Worm (Caenorhabditis elegans) whole organism, L3 larva: Measurements from ENCODE around the gene Y59E9AL.8.

Source experiments
- R02D3.7 ChIP-seq: fragments of 150-350 bp; optimal IDR thresholded peaks from 2 replicates; lab custom pipeline; 2014; ENCODE audit warnings: missing biosample characterization, missing genetic modification characterization
- ZK546.5 ChIP-seq: sonication (generic microtip); optimal IDR thresholded peaks from 2 replicates; lab custom pipeline; 2017; ENCODE audit warnings: missing biosample characterization, missing genetic modification characterization
- aly-2 ChIP-seq: fragments of 150-350 bp; optimal IDR thresholded peaks from 2 replicates; lab custom pipeline; 2014; ENCODE audit warnings: missing biosample characterization, missing genetic modification characterization
- ama-1 ChIP-seq: fragments of 150-350 bp; optimal IDR thresholded peaks from 2 replicates; lab custom pipeline; 2018
- ceh-16 ChIP-seq: sonication (generic microtip); optimal IDR thresholded peaks from 2 replicates; lab custom pipeline; 2017; ENCODE audit warnings: missing biosample characterization, missing genetic modification characterization
- ceh-28 ChIP-seq: fragments of 150-350 bp; optimal IDR thresholded peaks from 2 replicates; lab custom pipeline; 2014; ENCODE audit warnings: missing biosample characterization, missing genetic modification reagents, missing genetic modification characterization
- ceh-82 ChIP-seq: fragments of 150-350 bp; optimal IDR thresholded peaks from 2 replicates; lab custom pipeline; 2014; ENCODE audit warnings: missing biosample characterization, missing genetic modification characterization
- ceh-9 ChIP-seq: sonication (generic microtip); optimal IDR thresholded peaks from 2 replicates; lab custom pipeline; 2018; ENCODE audit warnings: missing biosample characterization, missing genetic modification characterization
- daf-12 ChIP-seq: fragments of 150-350 bp; optimal IDR thresholded peaks from 2 replicates; lab custom pipeline; 2014; ENCODE audit warnings: missing biosample characterization, missing genetic modification reagents, missing genetic modification characterization
- egl-27 ChIP-seq: sonication (generic microtip); optimal IDR thresholded peaks from 4 replicates; lab custom pipeline; 2017; ENCODE audit warnings: missing biosample characterization, missing genetic modification reagents, missing genetic modification characterization
- egl-5 ChIP-seq: fragments of 150-350 bp; optimal IDR thresholded peaks from 2 replicates; lab custom pipeline; 2017; ENCODE audit warnings: missing biosample characterization, missing genetic modification reagents, missing genetic modification characterization, inconsistent platforms
- elt-1 ChIP-seq: fragments of 150-350 bp; optimal IDR thresholded peaks from 2 replicates; lab custom pipeline; 2014; ENCODE audit warnings: missing biosample characterization, missing genetic modification characterization
- elt-2 ChIP-seq: sonication (generic microtip); optimal IDR thresholded peaks from 2 replicates; lab custom pipeline; 2016; ENCODE audit warnings: missing genetic modification reagents, mild to moderate bottlenecking, missing genetic modification characterization, missing compliant biosample characterization
- elt-3 ChIP-seq, 3 experiments: fragments of 150-350 bp in 1 of 3; sonication (generic microtip) in 2 of 3; optimal IDR thresholded peaks; 2 replicates in 2 of 3; 4 replicates in 1 of 3; lab custom pipeline; 2014 to 2017; ENCODE audit warnings: missing biosample characterization in 3 of 3, missing genetic modification characterization in 3 of 3
- eor-1 ChIP-seq, 2 experiments: fragments of 150-350 bp; optimal IDR thresholded peaks; 2 replicates each; lab custom pipeline; 2014 to 2018; ENCODE audit warnings: missing biosample characterization in 2 of 2, missing genetic modification characterization in 2 of 2
- fkh-10 ChIP-seq: sonication (generic microtip); optimal IDR thresholded peaks from 2 replicates; lab custom pipeline; 2017; ENCODE audit warnings: missing biosample characterization, missing genetic modification reagents, missing genetic modification characterization
- fkh-2 ChIP-seq: fragments of 150-350 bp; optimal IDR thresholded peaks from 2 replicates; lab custom pipeline; 2014; ENCODE audit warnings: missing biosample characterization, missing genetic modification reagents, missing genetic modification characterization
- fos-1 ChIP-seq: fragments of 150-350 bp; optimal IDR thresholded peaks from 2 replicates; lab custom pipeline; 2014; ENCODE audit warnings: missing biosample characterization, missing genetic modification characterization
- hmg-11 ChIP-seq: sonication (generic microtip); optimal IDR thresholded peaks from 2 replicates; lab custom pipeline; 2016; ENCODE audit warnings: missing genetic modification characterization, missing compliant biosample characterization
- jun-1 ChIP-seq: fragments of 150-350 bp; optimal IDR thresholded peaks from 2 replicates; lab custom pipeline; 2014; ENCODE audit warnings: missing biosample characterization, missing genetic modification reagents, missing genetic modification characterization
- lin-15B ChIP-seq: fragments of 150-350 bp; optimal IDR thresholded peaks from 2 replicates; lab custom pipeline; 2014; ENCODE audit warnings: missing biosample characterization, missing genetic modification characterization
- lin-39 ChIP-seq: fragments of 150-350 bp; optimal IDR thresholded peaks from 2 replicates; lab custom pipeline; 2018; ENCODE audit warnings: missing biosample characterization, missing genetic modification reagents, missing genetic modification characterization
- lsy-12 ChIP-seq: sonication (generic microtip); optimal IDR thresholded peaks from 2 replicates; lab custom pipeline; 2016; ENCODE audit warnings: mild to moderate bottlenecking, missing genetic modification characterization, missing compliant biosample characterization
- mdl-1 ChIP-seq: fragments of 150-350 bp; optimal IDR thresholded peaks from 2 replicates; lab custom pipeline; 2014; ENCODE audit warnings: missing biosample characterization, missing genetic modification characterization
- mml-1 ChIP-seq: fragments of 150-350 bp; sonication (generic microtip); optimal IDR thresholded peaks from 3 replicates; lab custom pipeline; 2014; ENCODE audit warnings: missing biosample characterization, missing genetic modification characterization
- nfya-1 ChIP-seq: sonication (generic microtip); optimal IDR thresholded peaks from 2 replicates; lab custom pipeline; 2017; ENCODE audit warnings: missing genetic modification characterization, mild to moderate bottlenecking, missing compliant biosample characterization, antibody characterized with exemption, moderate library complexity; ENCODE audit not compliant: insufficient read depth
- nhr-11 ChIP-seq: fragments of 150-350 bp; optimal IDR thresholded peaks from 2 replicates; lab custom pipeline; 2014; ENCODE audit warnings: missing biosample characterization, missing genetic modification characterization
- nhr-12 ChIP-seq: fragments of 150-350 bp; optimal IDR thresholded peaks from 2 replicates; lab custom pipeline; 2014; ENCODE audit warnings: missing biosample characterization, missing genetic modification characterization
- nhr-23 ChIP-seq: fragments of 150-350 bp; optimal IDR thresholded peaks from 2 replicates; lab custom pipeline; 2014; ENCODE audit warnings: missing biosample characterization, missing genetic modification reagents, missing genetic modification characterization
- nhr-237 ChIP-seq: fragments of 150-350 bp; optimal IDR thresholded peaks from 2 replicates; lab custom pipeline; 2014; ENCODE audit warnings: missing biosample characterization, missing genetic modification characterization
- nhr-25 ChIP-seq: sonication (generic microtip); optimal IDR thresholded peaks from 2 replicates; lab custom pipeline; 2017; ENCODE audit warnings: missing biosample characterization, missing genetic modification characterization
- nhr-28 ChIP-seq: fragments of 150-350 bp; optimal IDR thresholded peaks from 2 replicates; lab custom pipeline; 2014; ENCODE audit warnings: missing biosample characterization, missing genetic modification characterization
- nhr-43 ChIP-seq: sonication (generic microtip); optimal IDR thresholded peaks from 2 replicates; lab custom pipeline; 2016; ENCODE audit warnings: mild to moderate bottlenecking, missing genetic modification characterization, missing compliant biosample characterization; ENCODE audit not compliant: poor library complexity, severe bottlenecking
- nhr-67 ChIP-seq: fragments of 150-350 bp; optimal IDR thresholded peaks from 2 replicates; lab custom pipeline; 2014; ENCODE audit warnings: missing biosample characterization, missing genetic modification characterization
- nhr-76 ChIP-seq: fragments of 150-350 bp; sonication (generic microtip); optimal IDR thresholded peaks from 5 replicates; lab custom pipeline; 2014; ENCODE audit warnings: missing biosample characterization, missing genetic modification characterization
- nhr-77 ChIP-seq: fragments of 150-350 bp; optimal IDR thresholded peaks from 2 replicates; lab custom pipeline; 2014; ENCODE audit warnings: missing biosample characterization, missing genetic modification characterization
- pha-4 ChIP-seq: fragments of 150-350 bp; optimal IDR thresholded peaks from 2 replicates; lab custom pipeline; 2014; ENCODE audit warnings: missing biosample characterization, missing genetic modification reagents, missing genetic modification characterization
- pqm-1 ChIP-seq: fragments of 150-350 bp; optimal IDR thresholded peaks from 2 replicates; lab custom pipeline; 2017; ENCODE audit warnings: missing biosample characterization, missing genetic modification characterization, inconsistent platforms
- sea-2 ChIP-seq: fragments of 150-350 bp; sonication (generic microtip); optimal IDR thresholded peaks from 4 replicates; lab custom pipeline; 2014; ENCODE audit warnings: missing biosample characterization, missing genetic modification reagents, missing genetic modification characterization
- skn-1 ChIP-seq: fragments of 150-350 bp; optimal IDR thresholded peaks from 2 replicates; lab custom pipeline; 2014; ENCODE audit warnings: missing biosample characterization, missing genetic modification characterization
- snpc-4 ChIP-seq: fragments of 150-350 bp; optimal IDR thresholded peaks from 2 replicates; lab custom pipeline; 2014; ENCODE audit warnings: missing biosample characterization, missing genetic modification characterization
- tbx-2 ChIP-seq: sonication (generic microtip); optimal IDR thresholded peaks from 2 replicates; lab custom pipeline; 2016; ENCODE audit warnings: mild to moderate bottlenecking, missing genetic modification characterization, missing compliant biosample characterization
- unc-39 ChIP-seq: sonication (generic microtip); optimal IDR thresholded peaks from 4 replicates; lab custom pipeline; 2017; ENCODE audit warnings: missing biosample characterization, missing genetic modification characterization
- unc-62 ChIP-seq: fragments of 150-350 bp; sonication (generic microtip); optimal IDR thresholded peaks from 4 replicates; lab custom pipeline; 2014; ENCODE audit warnings: missing biosample characterization, missing genetic modification reagents, missing genetic modification characterization
- zag-1 ChIP-seq: fragments of 150-350 bp; optimal IDR thresholded peaks from 2 replicates; lab custom pipeline; 2014; ENCODE audit warnings: missing biosample characterization, missing genetic modification characterization
- ztf-11 ChIP-seq: fragments of 150-350 bp; optimal IDR thresholded peaks from 2 replicates; lab custom pipeline; 2014; ENCODE audit warnings: missing biosample characterization, missing genetic modification characterization
- ztf-4 ChIP-seq: fragments of 150-350 bp; optimal IDR thresholded peaks from 2 replicates; lab custom pipeline; 2014; ENCODE audit warnings: missing biosample characterization, missing genetic modification characterization

The Y59E9AL.8 gene

DNA sequence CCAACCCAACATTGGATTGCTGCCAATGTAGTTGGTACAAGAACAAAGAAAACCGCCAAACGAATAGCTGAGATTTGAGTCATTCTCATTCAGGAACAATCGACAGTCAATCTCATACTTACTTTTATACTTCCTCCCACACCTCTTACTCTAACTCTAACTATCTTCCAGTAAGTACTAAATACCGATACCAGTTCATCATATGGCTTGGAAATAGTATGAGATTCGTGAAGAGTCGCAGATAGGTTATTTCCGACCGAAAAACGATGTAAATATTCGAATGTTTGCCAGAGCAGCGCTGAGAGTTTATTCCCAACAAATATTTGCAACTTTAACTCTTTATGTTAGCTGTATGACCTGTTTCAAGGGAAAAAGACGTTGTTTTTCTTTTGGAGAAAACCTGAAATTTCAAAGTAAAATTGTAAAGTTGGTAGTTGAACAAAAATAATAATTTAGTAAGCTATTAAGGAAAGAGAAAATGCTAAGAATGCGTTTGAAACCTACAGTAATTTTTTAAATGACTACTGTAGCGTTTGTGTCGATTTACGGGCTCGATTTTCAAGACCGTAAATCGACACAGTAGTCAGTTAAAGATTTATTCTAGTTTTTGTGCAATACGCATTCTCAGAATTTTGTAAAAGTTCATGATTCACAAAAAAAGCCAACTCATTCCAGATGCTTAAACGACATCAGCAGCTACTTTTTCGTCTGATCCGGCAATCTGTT is 37.5 kb downstream of the Y59E9AL.8 start, which contains the start of the genes W03F8.6 and mtrf-1L:
W03F8.6 (minus strand) TSS at position 101 of the 726 bp plus-strand sequence.
mtrf-1L (plus strand) TSS at position 676 of the 726 bp plus-strand sequence.
- TF ChIP-seq pha-4 (tag; lab: Kevin White, UChicago) (peak; percentile 70), ztf-11 (tag; lab: Kevin White, UChicago) (no peak)

DNA sequence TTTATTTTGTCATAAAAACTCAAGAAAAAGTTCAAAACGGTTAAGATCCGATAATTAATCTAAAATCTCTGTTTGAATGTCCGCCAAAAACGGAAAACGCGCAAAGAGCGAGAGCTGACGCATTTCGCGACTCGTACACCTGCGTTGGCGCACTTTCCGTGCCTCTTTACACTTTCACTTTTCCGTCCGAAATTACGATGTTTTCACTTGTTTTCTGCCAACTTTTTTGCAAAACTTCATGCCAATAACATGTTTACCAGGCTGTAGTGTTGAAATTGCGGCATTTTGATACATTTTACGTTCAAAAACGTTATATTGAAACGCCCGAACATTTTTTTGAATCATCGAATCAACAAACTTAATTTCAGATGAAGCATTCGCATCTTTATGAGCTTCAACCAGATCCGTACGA is 40.4 kb downstream of the Y59E9AL.8 start, which contains the start of gene W03F8.4:
W03F8.4 (plus strand) TSS at position 369 of the 412 bp plus-strand sequence.
- peak in 1 of 3 experiments; percentile 49 for TF ChIP-seq elt-3 (tag; optimal IDR thresholded peaks at IDR 0.05; lab: Kevin White, UChicago)
- TF ChIP-seq lsy-12 = peak; percentile 91
- TF ChIP-seq R02D3.7 (tag; lab: Kevin White, UChicago) = peak; percentile 88
- TF ChIP-seq ama-1 = peak; percentile 53
- TF ChIP-seq nhr-23 = peak; percentile 97
- TF ChIP-seq unc-39 (tag; lab: Kevin White, UChicago) = no peak
- peak; percentile 28 for TF ChIP-seq aly-2 (tag; lab: Kevin White, UChicago)
- no peak for TF ChIP-seq ztf-11 (tag; lab: Kevin White, UChicago)
- peak; percentile 93 for TF ChIP-seq snpc-4 (tag; lab: Kevin White, UChicago)
- TF ChIP-seq nhr-77 (tag; lab: Kevin White, UChicago) = peak; percentile 74
- no peak for TF ChIP-seq nhr-28 (tag; lab: Kevin White, UChicago)
- no peak for TF ChIP-seq sea-2
- TF ChIP-seq eor-1 (tag; optimal IDR thresholded peaks at IDR 0.05; lab: Kevin White, UChicago) = no peak
- no peak for TF ChIP-seq nhr-67 (tag; lab: Kevin White, UChicago)
- peak; percentile 42 for TF ChIP-seq pqm-1
- TF ChIP-seq egl-27 (tag; lab: Kevin White, UChicago) = peak; percentile 24
- TF ChIP-seq fkh-10 (GFP tag; lab: Kevin White, UChicago) = no peak
- peak; percentile 94 for TF ChIP-seq pha-4 (tag; lab: Kevin White, UChicago)
- TF ChIP-seq elt-1 = peak; percentile 69
- TF ChIP-seq ceh-82 (tag; lab: Kevin White, UChicago) = peak; percentile 87
- peak; percentile 91 for TF ChIP-seq nfya-1 (tag; lab: Kevin White, UChicago)
- no peak for TF ChIP-seq daf-12
- peak; percentile 88 for TF ChIP-seq hmg-11 (tag; lab: Kevin White, UChicago)
- peak; percentile 96 for TF ChIP-seq nhr-25 (tag; lab: Kevin White, UChicago)
- TF ChIP-seq ceh-9 (tag; lab: Kevin White, UChicago) = no peak
- peak; percentile 87 for TF ChIP-seq ceh-28 (tag; lab: Kevin White, UChicago)
- TF ChIP-seq tbx-2 (tag; lab: Kevin White, UChicago) = peak; percentile 92
- peak; percentile 83 for TF ChIP-seq jun-1 (tag; lab: Kevin White, UChicago)
- TF ChIP-seq nhr-76 (tag; lab: Kevin White, UChicago) = no peak
- no peak for TF ChIP-seq nhr-237
- no peak for TF ChIP-seq unc-62 (GFP tag; lab: Kevin White, UChicago)
- no peak for TF ChIP-seq fkh-2 (tag; lab: Kevin White, UChicago)
- TF ChIP-seq nhr-43 (tag; lab: Kevin White, UChicago) = peak; percentile 91
- peak; percentile 74 for TF ChIP-seq ztf-4
- TF ChIP-seq mdl-1 = no peak
- peak; percentile 35 for TF ChIP-seq nhr-11 (tag; lab: Kevin White, UChicago)
- no peak for TF ChIP-seq nhr-12 (tag; lab: Kevin White, UChicago)
- TF ChIP-seq lin-15B (tag; lab: Kevin White, UChicago) = peak; percentile 96
- TF ChIP-seq ceh-16 = no peak
- TF ChIP-seq skn-1 (tag; lab: Kevin White, UChicago) = peak; percentile 84
- TF ChIP-seq ZK546.5 (tag; lab: Kevin White, UChicago) = no peak
- TF ChIP-seq zag-1 (tag; lab: Kevin White, UChicago) = no peak
- peak; percentile 62 for TF ChIP-seq elt-2 (tag; lab: Kevin White, UChicago)
- peak; percentile 92 for TF ChIP-seq egl-5 (tag; lab: Kevin White, UChicago)
- TF ChIP-seq mml-1 (tag; lab: Kevin White, UChicago) = no peak
- TF ChIP-seq fos-1 (tag; lab: Kevin White, UChicago) = no peak
- peak; percentile 71 for TF ChIP-seq lin-39 (tag; lab: Kevin White, UChicago)
